Worm (Caenorhabditis elegans): ENCODE data around the gene F46B3.7.
A peak's percentile ranks its signal among the peaks of the same experiment; 100 is the strongest.
"Not testable (repeated sequence)": the region's sequence is repeated elsewhere in the genome, so short reads cannot be mapped to it uniquely, and the experiment has no call there.

The F46B3.7 gene

ce11 chrV:20574872-20575271 is 43.7 kb downstream of the F46B3.7 start:
- TF ChIP-seq unc-62 (GFP tag; optimal IDR thresholded peaks at IDR 0.05 in 1 of 2) (peak in 1 of 2 experiments; percentile 97), unc-62 (tag; optimal IDR thresholded peaks at IDR 0.05) (no peak), Y75B8A.6 (GFP tag; IDR thresholded peaks at IDR 0.05) (no peak), mep-1 (tag; optimal IDR thresholded peaks at IDR 0.05) (no peak), daf-12 (tag; optimal IDR thresholded peaks at IDR 0.05) (no peak), zfp-2 (tag; optimal IDR thresholded peaks at IDR 0.05) (no peak)

ce11 chrV:20574314-20574713 is 44.2 kb downstream of the F46B3.7 start, which contains the start of gene clec-263:
TSS of gene clec-263 (plus strand) at chrV:20574614.
- TF ChIP-seq pqm-1 (tag; optimal IDR thresholded peaks at IDR 0.05) (no peak), unc-62 (GFP tag; optimal IDR thresholded peaks at IDR 0.05 in 1 of 2) (peak in 1 of 2 experiments; percentile 11), unc-62 (tag; optimal IDR thresholded peaks at IDR 0.05) (no peak), nhr-25 (tag; optimal IDR thresholded peaks at IDR 0.05; ENCODE audit: borderline replicate concordance, insufficient read depth) (no peak)

- TF ChIP-seq lsy-2 (tag; optimal IDR thresholded peaks at IDR 0.05) (no peak), aha-1 (tag) (no peak), ceh-20 (GFP tag; IDR thresholded peaks at IDR 0.05) (no peak), Y5F2A.4 (GFP tag; optimal IDR thresholded peaks at IDR 0.05) (no peak), duxl-1 (tag; optimal IDR thresholded peaks at IDR 0.05; ENCODE audit: poor library complexity) (no peak), jun-1 (tag; optimal IDR thresholded peaks at IDR 0.05) (no peak), attf-4 (tag; optimal IDR thresholded peaks at IDR 0.05) (no peak)
Measured at ce11 chrV:20573392-20573791, 45.1 kb downstream of the F46B3.7 start, which contains the start of gene F26F2.5. TSS of gene F26F2.5 (plus strand) at chrV:20573692.

DNA sequence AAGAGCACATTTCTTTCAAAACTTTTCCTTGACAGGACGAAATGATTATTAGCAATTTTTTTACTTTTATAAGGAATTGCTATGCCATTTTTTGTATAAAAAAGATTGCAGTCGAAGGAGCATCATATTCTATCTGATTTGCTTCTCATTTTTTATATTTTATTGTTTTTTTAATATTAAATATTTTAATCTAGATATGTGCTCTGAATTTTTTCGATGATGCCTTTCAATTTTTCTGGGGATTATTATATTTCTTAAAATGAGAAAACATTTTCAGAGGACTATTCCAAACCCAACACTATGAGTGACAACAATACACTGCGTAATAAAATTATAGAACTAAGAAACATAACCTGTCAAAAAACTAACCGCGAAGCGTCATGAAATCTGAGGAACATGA is 49.5 kb downstream of the F46B3.7 start, which contains the start of gene F26F2.4:
Gene F26F2.4 (plus strand): TSS at position 301 of the 400 bp plus-strand sequence.
- not testable (repeated sequence) for TF ChIP-seq Y75B8A.6 (GFP tag; IDR thresholded peaks at IDR 0.05); nhr-25 (tag; optimal IDR thresholded peaks at IDR 0.05; ENCODE audit: borderline replicate concordance, insufficient read depth); ZK546.5 (tag; optimal IDR thresholded peaks at IDR 0.05)

Measured in whole organism, L4 larva.